Worm (Caenorhabditis elegans): ENCODE measurements around the gene fbxa-113.
A peak's percentile ranks its signal among the peaks of the same experiment; 100 is the strongest.

fbxa-113 gene

DNA sequence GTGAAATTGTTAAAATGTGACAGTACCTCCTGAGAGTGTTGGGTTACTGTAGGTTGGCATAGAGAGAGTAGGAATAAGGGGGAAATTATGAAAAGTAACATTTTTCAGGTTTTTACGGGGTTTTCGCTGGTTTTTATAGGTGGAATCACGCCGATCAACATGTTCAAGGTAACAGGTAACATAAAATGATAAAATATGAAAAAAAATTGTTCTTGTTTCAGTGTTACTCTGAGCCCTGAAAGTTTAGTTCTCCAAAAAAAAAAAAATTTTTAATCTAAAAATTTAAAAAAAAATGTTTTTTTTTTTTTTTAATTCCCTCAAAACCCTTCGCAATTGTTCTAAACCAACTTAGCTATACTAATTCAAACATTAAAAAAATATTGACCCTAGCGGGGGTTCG lies 30.6 kb downstream of the fbxa-113 start, which contains the start of gene Y113G7B.15:
TSS of gene Y113G7B.15 (minus strand) at position 101 of the 400 bp plus-strand sequence.
- TF ChIP-seq cey-2 (tag; optimal IDR thresholded peaks at IDR 0.05; ENCODE audit: borderline replicate concordance, insufficient read depth) = no peak
- no peak for TF ChIP-seq lin-15B (tag; optimal IDR thresholded peaks at IDR 0.05)

DNA sequence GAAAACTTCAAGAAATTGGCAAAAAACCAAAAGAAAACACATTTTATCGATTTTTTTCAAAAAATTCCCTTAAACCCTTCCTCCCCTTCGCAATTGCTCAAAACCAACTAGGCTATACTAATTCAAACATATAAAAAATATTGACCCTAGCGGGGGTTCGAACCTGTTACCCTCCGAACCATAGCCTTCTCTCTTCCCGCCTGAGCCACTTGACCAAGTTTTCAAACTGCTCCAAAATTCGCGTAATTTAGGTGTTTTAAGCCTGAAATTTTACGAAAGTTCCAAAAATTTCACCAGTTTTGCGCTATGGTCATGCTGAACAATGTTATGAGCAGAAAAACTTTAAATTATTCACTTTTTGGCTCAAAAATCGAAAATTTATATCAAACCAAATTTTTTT lies 31.3 kb downstream of the fbxa-113 start:
- TF ChIP-seq F26F4.8 (GFP tag; conservative IDR thresholded peaks at IDR 0.05) (0 out of 2 replicates have a peak, but pooled peaks have one; percentile 15), lin-1 (GFP tag; IDR thresholded peaks at IDR 0.05) (0 out of 2 replicates have a peak, but pooled peaks have one; percentile 34), php-3 (GFP tag; IDR thresholded peaks at IDR 0.05) (0 out of 2 replicates have a peak, but pooled peaks have one; percentile 30), dpl-1 (GFP tag; optimal IDR thresholded peaks at IDR 0.05) (no peak), Y5F2A.4 (GFP tag; optimal IDR thresholded peaks at IDR 0.05) (no peak), F44E2.7 (GFP tag; IDR thresholded peaks at IDR 0.05) (peak; percentile 72; the same call in 1 of the 2 replicates), arid-1 (GFP tag; conservative IDR thresholded peaks at IDR 0.05) (0 out of 2 replicates have a peak, but pooled peaks have one; percentile 25)

DNA sequence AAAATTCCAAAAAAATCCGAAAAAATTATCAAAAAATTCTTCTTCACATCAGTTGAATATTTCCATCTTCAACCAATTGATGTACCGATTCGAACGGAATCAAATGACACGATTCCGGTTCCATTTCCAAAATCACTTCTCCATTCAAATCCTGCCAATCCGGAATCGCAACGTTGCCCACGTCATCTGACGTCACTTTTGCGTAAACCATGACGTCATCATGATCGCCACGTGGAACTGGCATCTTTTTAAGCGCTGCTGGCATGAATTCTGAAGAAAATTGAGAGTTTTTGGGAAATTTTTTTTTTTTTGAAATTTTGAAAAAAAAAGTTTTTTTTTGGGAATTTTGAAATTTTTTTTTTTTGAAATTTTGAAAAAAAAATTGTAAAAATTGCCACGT lies 32.0 kb downstream of the fbxa-113 start:
- TF ChIP-seq tag-97 (GFP tag; IDR thresholded peaks at IDR 0.05) (no peak), F10B5.3 (tag; optimal IDR thresholded peaks at IDR 0.05) (no peak), attf-4 (tag; optimal IDR thresholded peaks at IDR 0.05) (no peak), unc-62 (GFP tag; optimal IDR thresholded peaks at IDR 0.05 in 1 of 2) (no peak), unc-62 (tag; optimal IDR thresholded peaks at IDR 0.05) (no peak), nhr-41 (GFP tag; IDR thresholded peaks at IDR 0.05) (no peak), nhr-111 (GFP tag; optimal IDR thresholded peaks at IDR 0.05) (no peak), nhr-237 (tag; optimal IDR thresholded peaks at IDR 0.05) (no peak), egl-27 (tag; optimal IDR thresholded peaks at IDR 0.05) (no peak), Y5F2A.4 (GFP tag; optimal IDR thresholded peaks at IDR 0.05) (no peak), lin-15B (tag; optimal IDR thresholded peaks at IDR 0.05) (no peak), hlh-11 (tag; optimal IDR thresholded peaks at IDR 0.05) (no peak), vab-7 (GFP tag; IDR thresholded peaks at IDR 0.05) (no peak), F49E8.2 (tag; optimal IDR thresholded peaks at IDR 0.05; ENCODE audit: borderline replicate concordance) (no peak), zip-2 (tag; optimal IDR thresholded peaks at IDR 0.05) (no peak), ces-1 (GFP tag; optimal IDR thresholded peaks at IDR 0.05) (no peak), Y48G9A.11 (GFP tag; IDR thresholded peaks at IDR 0.05) (no peak), lin-1 (GFP tag; IDR thresholded peaks at IDR 0.05) (no peak)

DNA sequence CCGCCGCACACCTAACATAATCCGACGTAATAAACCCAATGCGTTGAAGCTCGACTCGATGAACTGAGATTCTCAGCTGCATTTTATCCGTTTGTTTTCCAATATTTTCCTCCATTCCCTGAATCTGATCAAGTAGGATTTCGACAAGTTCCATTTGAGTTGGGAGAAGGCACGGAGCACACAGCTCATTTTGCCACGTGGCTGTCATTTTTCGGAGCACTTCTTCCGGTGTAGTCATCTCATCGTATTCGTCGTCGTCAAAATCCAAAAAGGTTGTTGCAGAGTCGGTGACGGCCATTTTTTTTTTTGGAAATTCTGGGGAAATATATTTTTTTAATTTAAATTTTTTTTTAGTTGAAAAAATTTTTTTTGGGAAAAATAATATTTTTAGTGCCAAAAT lies 34.2 kb downstream of the fbxa-113 start, which contains the start of gene sld-5:
TSS of gene sld-5 (minus strand) at position 317 of the 400 bp plus-strand sequence.
- TF ChIP-seq aha-1 (tag) (peak; percentile 93), tra-1 (GFP tag; IDR thresholded peaks at IDR 0.05) (no peak), php-3 (GFP tag; IDR thresholded peaks at IDR 0.05) (no peak), mxl-3 (GFP tag; optimal IDR thresholded peaks at IDR 0.05) (no peak)

DNA sequence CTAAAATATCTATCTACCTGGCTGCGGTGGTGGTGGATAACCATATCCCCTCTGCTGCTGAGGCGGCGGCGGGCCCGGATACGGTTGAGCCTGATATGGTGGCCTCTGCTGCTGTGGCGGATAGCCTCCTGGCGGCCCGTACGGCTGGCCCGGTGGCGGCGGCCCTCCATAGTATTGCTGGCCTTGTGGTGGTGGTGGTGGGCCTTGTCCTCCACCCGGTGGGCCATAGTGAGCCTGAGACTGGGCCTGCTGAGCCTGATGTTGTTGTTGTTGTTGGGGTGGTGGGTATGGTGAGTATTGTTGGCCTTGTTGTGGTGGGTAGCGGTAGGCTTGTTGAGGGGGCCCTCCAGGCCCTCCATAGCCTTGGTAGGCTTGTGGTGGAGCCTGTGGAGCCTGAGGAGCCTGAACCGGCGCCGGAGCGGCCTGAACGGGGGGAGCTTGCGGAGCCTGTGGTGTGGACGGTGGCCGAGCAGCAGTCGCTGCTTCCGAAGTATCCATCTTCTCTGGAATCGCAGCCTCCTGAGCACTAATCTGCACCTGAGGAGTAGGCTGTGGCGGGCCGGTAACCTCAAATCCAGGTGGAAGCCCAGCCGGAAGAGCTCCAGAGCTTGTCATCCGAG lies 38.2 kb downstream of the fbxa-113 start:
- no peak for TF ChIP-seq ztf-7 (tag; optimal IDR thresholded peaks at IDR 0.05)
- TF ChIP-seq php-3 (GFP tag; IDR thresholded peaks at IDR 0.05) = no peak
- no peak for TF ChIP-seq spr-3 (GFP tag; optimal IDR thresholded peaks at IDR 0.05)
- TF ChIP-seq nhr-10 (tag; optimal IDR thresholded peaks at IDR 0.05) = no peak
- TF ChIP-seq nhr-41 (GFP tag; IDR thresholded peaks at IDR 0.05) = no peak
- peak; percentile 28; the same call in 1 of the 2 replicates for TF ChIP-seq pha-4 (GFP tag; IDR thresholded peaks at IDR 0.05)
- TF ChIP-seq pha-4 (tag; optimal IDR thresholded peaks at IDR 0.05) = no peak
- no peak for TF ChIP-seq nhr-48 (tag; optimal IDR thresholded peaks at IDR 0.05)
- TF ChIP-seq nhr-42 (GFP tag; IDR thresholded peaks at IDR 0.05) = no peak
- TF ChIP-seq F10B5.3 (tag; optimal IDR thresholded peaks at IDR 0.05) = no peak
- no peak for TF ChIP-seq madf-5 (GFP tag; IDR thresholded peaks at IDR 0.05)
- TF ChIP-seq F26F4.8 (GFP tag; conservative IDR thresholded peaks at IDR 0.05) = 0 out of 2 replicates have a peak, but pooled peaks have one; percentile 8
- no peak for TF ChIP-seq nhr-11 (tag; optimal IDR thresholded peaks at IDR 0.05)
- no peak for TF ChIP-seq ceh-28 (tag; optimal IDR thresholded peaks at IDR 0.05)
- TF ChIP-seq attf-4 (tag; optimal IDR thresholded peaks at IDR 0.05) = no peak
- no peak for TF ChIP-seq ctbp-1 (GFP tag; IDR thresholded peaks at IDR 0.05)
- no peak for TF ChIP-seq T20F7.1 (GFP tag; optimal IDR thresholded peaks at IDR 0.05)
- TF ChIP-seq daf-19 (GFP tag; conservative IDR thresholded peaks at IDR 0.05) = no peak
- TF ChIP-seq Y48G9A.11 (GFP tag; IDR thresholded peaks at IDR 0.05) = no peak
- TF ChIP-seq dpl-1 (GFP tag; optimal IDR thresholded peaks at IDR 0.05) = no peak
- TF ChIP-seq aha-1 (tag) = no peak
- TF ChIP-seq set-16 (GFP tag; IDR thresholded peaks at IDR 0.05) = peak; percentile 97
- TF ChIP-seq F44E2.7 (GFP tag; IDR thresholded peaks at IDR 0.05) = peak; percentile 66; the same call in 1 of the 2 replicates
- peak in 1 of 2 experiments; percentile 18 for TF ChIP-seq unc-62 (GFP tag; optimal IDR thresholded peaks at IDR 0.05 in 1 of 2)
- TF ChIP-seq unc-62 (tag; optimal IDR thresholded peaks at IDR 0.05) = no peak
- no peak for TF ChIP-seq spr-1 (tag; optimal IDR thresholded peaks at IDR 0.05)

Measured in whole organism, L4 larva.